Fruit fly (Drosophila melanogaster) whole organism, larva: ENCODE data around the gene GstO3.
A peak's percentile ranks its signal among the peaks of the same experiment; 100 is the strongest.

Source experiments
- noc ChIP-seq: fragments of 200-800 bp; sonication (Bioruptor generic); optimal IDR thresholded peaks from 3 replicates; lab custom pipeline; 2019; ENCODE audit warnings: missing biosample characterization, mild to moderate bottlenecking, missing genetic modification characterization, moderate library complexity

The GstO3 gene

dm6 chr3L:8518516-8519087 is at the start of gene GstO3:
TSS of gene GstO3 (plus strand) at chr3L:8518885.
- TF ChIP-seq noc (tag; lab: Kevin White, UChicago): no peak

- TF ChIP-seq noc (tag; lab: Kevin White, UChicago): no peak
Observed at dm6 chr3L:8480944-8481343, 37.7 kb upstream of the GstO3 start.

dm6 chr3L:8506975-8507441 is 11.7 kb upstream of the GstO3 start, which contains the start of gene CG43163:
TSS of gene CG43163 (minus strand) at chr3L:8507146.
- no peak for TF ChIP-seq noc (tag; lab: Kevin White, UChicago)

- TF ChIP-seq noc (tag; lab: Kevin White, UChicago): no peak
Observed at dm6 chr3L:8509567-8510109, 9.0 kb upstream of the GstO3 start, which contains the start of the genes ZC3H3 and Pus7. TSS of gene ZC3H3 (minus strand) at chr3L:8509763. TSS of gene Pus7 (plus strand) at chr3L:8510003.

- TF ChIP-seq noc (tag; lab: Kevin White, UChicago): no peak
Observed at dm6 chr3L:8512428-8512827, 6.3 kb upstream of the GstO3 start, which contains the start of gene CG6765. TSS of gene CG6765 (plus strand) at chr3L:8512767.

- TF ChIP-seq noc (tag; lab: Kevin White, UChicago): no peak
Observed at dm6 chr3L:8513258-8513657, 5.4 kb upstream of the GstO3 start.

- TF ChIP-seq noc (tag; lab: Kevin White, UChicago): no peak
Observed at dm6 chr3L:8514768-8515167, 3.9 kb upstream of the GstO3 start, which contains the start of gene CG6683. TSS of gene CG6683 (minus strand) at chr3L:8514921.

- TF ChIP-seq noc (tag; lab: Kevin White, UChicago): peak; percentile 23
Observed at dm6 chr3L:8519232-8519631, 547 bp downstream of the GstO3 start.

- TF ChIP-seq noc (tag; lab: Kevin White, UChicago): no peak
Observed at dm6 chr3L:8520252-8520651, 1.6 kb downstream of the GstO3 start, which contains the start of gene se. TSS of gene se (plus strand) at chr3L:8520552.

- peak; percentile 28 for TF ChIP-seq noc (tag; lab: Kevin White, UChicago)
Observed at dm6 chr3L:8523257-8523656, 4.6 kb downstream of the GstO3 start, which contains the start of gene GstO2. TSS of gene GstO2 (minus strand) at chr3L:8523501.

- TF ChIP-seq noc (tag; lab: Kevin White, UChicago): no peak
Observed at dm6 chr3L:8524816-8525625, 6.3 kb downstream of the GstO3 start, which contains the start of the genes GstO1 and foi. TSS of gene GstO1 (minus strand) at chr3L:8524866. TSS of gene foi (plus strand) at chr3L:8525244.

- peak; percentile 92 for TF ChIP-seq noc (tag; lab: Kevin White, UChicago)
Observed at dm6 chr3L:8525691-8526421, 7.2 kb downstream of the GstO3 start.

dm6 chr3L:8527829-8528228 is 9.1 kb downstream of the GstO3 start:
- TF ChIP-seq noc (tag; lab: Kevin White, UChicago): no peak

dm6 chr3L:8528546-8528945 is 9.9 kb downstream of the GstO3 start:
- TF ChIP-seq noc (tag; lab: Kevin White, UChicago): no peak

- TF ChIP-seq noc (tag; lab: Kevin White, UChicago): no peak
Observed at dm6 chr3L:8529701-8530100, 11.0 kb downstream of the GstO3 start.
